Worm (Caenorhabditis elegans): ENCODE data around the gene K11D9.3.
A peak's percentile ranks its signal among the peaks of the same experiment; 100 is the strongest.
"Not testable (repeated sequence)": the region's sequence is repeated elsewhere in the genome, so short reads cannot be mapped to it uniquely, and the experiment has no call there.

K11D9.3 gene

DNA sequence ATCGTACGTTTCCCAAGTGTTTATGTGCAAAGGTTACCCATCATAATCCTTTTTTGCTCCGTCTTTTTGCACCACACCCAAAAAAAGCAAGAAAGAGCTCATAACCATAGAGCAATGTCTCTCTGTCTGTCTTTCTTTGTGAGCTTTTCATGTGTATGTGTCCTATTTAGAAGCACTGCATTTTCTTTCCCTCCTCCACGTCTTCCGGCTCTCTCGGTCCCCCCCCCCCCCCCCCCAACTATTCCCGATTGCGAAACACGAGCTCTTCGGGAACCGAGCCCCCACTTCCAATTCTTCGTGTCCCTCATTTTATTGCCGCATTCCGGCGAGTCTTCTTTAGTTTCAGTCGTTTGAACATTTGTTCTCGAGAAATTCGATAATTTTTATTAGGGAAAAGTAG is 4.8 kb upstream of the K11D9.3 start:
- TF ChIP-seq set-16 (GFP tag; IDR thresholded peaks at IDR 0.05) = peak; percentile 71
- TF ChIP-seq nhr-111 (GFP tag; optimal IDR thresholded peaks at IDR 0.05) = no peak
- TF ChIP-seq hmg-1.1 (GFP tag; IDR thresholded peaks at IDR 0.05) = peak; percentile 29; the same call in 1 of the 2 replicates
- TF ChIP-seq vab-7 (GFP tag; IDR thresholded peaks at IDR 0.05) = 0 out of 2 replicates have a peak, but pooled peaks have one; percentile 40

DNA sequence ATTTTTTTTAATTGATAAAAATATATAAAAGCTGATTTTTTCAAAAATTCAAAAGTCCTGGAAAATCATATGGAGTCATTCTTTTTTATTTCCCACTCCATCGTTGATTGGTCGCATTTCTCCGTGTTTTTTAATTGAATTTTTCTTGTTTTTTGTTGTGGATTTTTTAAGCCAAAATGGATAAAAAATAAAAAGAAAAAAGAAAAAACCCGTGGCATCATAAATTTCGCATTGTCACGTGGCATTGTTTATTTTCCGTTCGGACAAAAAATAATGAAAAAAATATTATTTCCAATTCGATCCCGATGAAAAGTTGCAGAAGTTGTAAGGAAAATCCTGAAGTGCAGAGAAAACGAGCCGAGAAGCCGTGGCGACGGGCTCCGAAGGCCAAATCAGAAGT is 3.6 kb upstream of the K11D9.3 start, which contains the start of gene klp-7:
Gene klp-7 (plus strand): TSS at position 301 of the 400 bp plus-strand sequence.
- not testable (repeated sequence) for TF ChIP-seq saeg-2 (GFP tag; IDR thresholded peaks at IDR 0.05); nhr-6 (tag; optimal IDR thresholded peaks at IDR 0.05); Y75B8A.6 (GFP tag; IDR thresholded peaks at IDR 0.05)

DNA sequence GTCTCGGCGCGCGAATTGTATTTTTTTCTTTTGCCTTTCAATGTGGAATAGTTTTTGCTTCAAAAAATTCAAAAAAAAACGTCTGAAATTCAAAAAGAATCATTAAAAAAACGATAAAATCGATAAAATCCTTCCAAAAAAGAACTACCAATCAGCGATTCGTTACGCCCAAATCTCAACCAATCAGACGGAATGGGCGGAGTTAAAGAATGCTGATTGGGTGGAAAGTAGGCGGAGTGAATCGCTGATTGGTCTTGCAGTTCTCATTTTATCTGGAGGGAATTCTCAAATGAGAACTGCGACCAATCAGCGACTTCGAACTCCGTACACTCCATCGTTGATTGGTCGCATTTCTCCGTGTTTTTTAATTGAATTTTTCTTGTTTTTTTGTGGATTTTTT is 3.2 kb upstream of the K11D9.3 start:
- TF ChIP-seq ceh-28 (tag; optimal IDR thresholded peaks at IDR 0.05) (no peak), hif-1 (tag; optimal IDR thresholded peaks at IDR 0.05) (no peak), spr-1 (tag; optimal IDR thresholded peaks at IDR 0.05) (no peak), jun-1 (tag; optimal IDR thresholded peaks at IDR 0.05) (no peak), F37D6.2 (tag; optimal IDR thresholded peaks at IDR 0.05) (no peak), lsy-2 (tag; optimal IDR thresholded peaks at IDR 0.05) (no peak), php-3 (GFP tag; IDR thresholded peaks at IDR 0.05) (no peak), ZK546.5 (tag; optimal IDR thresholded peaks at IDR 0.05) (no peak), dve-1 (tag; optimal IDR thresholded peaks at IDR 0.05; ENCODE audit: insufficient read depth) (no peak), T26A8.4 (GFP tag; IDR thresholded peaks at IDR 0.05) (no peak), mep-1 (tag; optimal IDR thresholded peaks at IDR 0.05) (no peak), nhr-6 (tag; optimal IDR thresholded peaks at IDR 0.05) (no peak), attf-4 (tag; optimal IDR thresholded peaks at IDR 0.05) (no peak), daf-16 (GFP tag; optimal IDR thresholded peaks at IDR 0.05) (no peak), daf-16 (tag; optimal IDR thresholded peaks at IDR 0.05) (no peak), T20F7.1 (GFP tag; optimal IDR thresholded peaks at IDR 0.05) (no peak), dmd-9 (GFP tag; IDR thresholded peaks at IDR 0.05) (no peak)

DNA sequence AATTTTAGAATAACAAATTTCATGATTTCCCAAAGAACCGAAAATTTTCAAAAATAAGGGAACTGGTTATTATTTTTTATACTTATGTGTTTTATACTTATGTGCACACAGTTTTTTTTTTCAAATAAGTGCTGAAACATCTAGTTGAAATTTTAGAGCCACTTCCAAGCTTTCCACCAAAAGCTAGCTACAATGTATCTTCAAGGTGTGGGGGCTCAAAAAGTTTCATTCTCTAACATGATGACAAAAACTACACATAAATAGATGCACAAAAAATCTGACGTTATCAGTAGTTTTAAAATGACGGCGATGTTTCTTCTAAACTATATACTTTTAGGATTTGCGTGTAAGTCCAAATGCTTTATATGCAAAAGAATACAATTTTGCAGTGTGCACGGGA is 8.0 kb downstream of the K11D9.3 start, which contains the start of gene clec-163:
Gene clec-163 (plus strand): TSS at position 301 of the 400 bp plus-strand sequence.
- no peak for TF ChIP-seq ztf-11 (tag; optimal IDR thresholded peaks at IDR 0.05)
- no peak for TF ChIP-seq mes-2 (tag; optimal IDR thresholded peaks at IDR 0.05; ENCODE audit: poor library complexity, severe bottlenecking)
- TF ChIP-seq F44E2.7 (GFP tag; IDR thresholded peaks at IDR 0.05) = no peak
- TF ChIP-seq Y75B8A.6 (GFP tag; IDR thresholded peaks at IDR 0.05) = no peak
- TF ChIP-seq pha-4 (GFP tag; IDR thresholded peaks at IDR 0.05) = no peak
- TF ChIP-seq pha-4 (tag; optimal IDR thresholded peaks at IDR 0.05) = no peak
- no peak for TF ChIP-seq unc-130 (GFP tag; optimal IDR thresholded peaks at IDR 0.05)
- TF ChIP-seq sdz-12 (GFP tag; optimal IDR thresholded peaks at IDR 0.05) = no peak
- TF ChIP-seq T20F7.1 (GFP tag; optimal IDR thresholded peaks at IDR 0.05) = no peak
- no peak for TF ChIP-seq madf-5 (GFP tag; IDR thresholded peaks at IDR 0.05)
- no peak for TF ChIP-seq mxl-2 (GFP tag; conservative IDR thresholded peaks at IDR 0.05)

DNA sequence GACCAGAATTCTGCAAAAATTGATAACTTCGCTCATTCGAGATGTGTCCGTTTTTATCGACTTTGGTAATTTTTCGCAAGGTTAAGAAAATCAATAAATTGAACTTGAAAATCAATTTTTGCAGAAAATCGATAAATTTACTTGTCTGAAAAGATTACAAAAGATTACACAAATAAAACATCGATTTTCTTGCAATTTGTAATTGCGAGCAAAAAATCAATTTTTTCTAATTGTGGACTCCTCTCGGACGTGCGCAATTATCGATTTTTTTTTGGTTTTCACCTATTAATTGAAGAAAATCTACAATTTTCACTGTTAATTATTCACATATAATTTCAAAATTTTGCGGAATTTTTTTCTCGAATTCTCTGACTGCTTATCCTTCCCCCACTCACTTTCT is 10.8 kb downstream of the K11D9.3 start:
- peak; percentile 16 for TF ChIP-seq aha-1 (tag)
- TF ChIP-seq ceh-44 (GFP tag; IDR thresholded peaks at IDR 0.05) = no peak
- TF ChIP-seq lin-39 (tag; optimal IDR thresholded peaks at IDR 0.05) = no peak
- TF ChIP-seq lin-13 (GFP tag; optimal IDR thresholded peaks at IDR 0.05) = no peak
- TF ChIP-seq lim-7 (GFP tag; IDR thresholded peaks at IDR 0.05) = no peak
- TF ChIP-seq ceh-62 (tag; optimal IDR thresholded peaks at IDR 0.05) = no peak
- TF ChIP-seq ceh-28 (tag; optimal IDR thresholded peaks at IDR 0.05) = peak; percentile 80
- no peak for TF ChIP-seq ctbp-1 (GFP tag; IDR thresholded peaks at IDR 0.05)

Data from whole organism, L4 larva.